Fruit fly (Drosophila melanogaster) Kc167 (cell line): ENCODE data around the gene Dnaaf5.

Experiments used
- Myc ChIP-seq: fragments of >200 bp; optimal IDR thresholded peaks from 2 replicates; lab custom pipeline; 2017; ENCODE audit warnings: missing external identifiers
- Sin3A ChIP-seq: fragments of >200 bp; optimal IDR thresholded peaks from 2 replicates; lab custom pipeline; 2018; ENCODE audit warnings: missing external identifiers
- h ChIP-seq: fragments of >200 bp; optimal IDR thresholded peaks from 3 replicates; lab custom pipeline; 2018; ENCODE audit warnings: missing external identifiers
- insv ChIP-seq: fragments of >200 bp; optimal IDR thresholded peaks from 3 replicates; lab custom pipeline; 2018; ENCODE audit warnings: missing external identifiers
- psq ChIP-seq: fragments of >200 bp; optimal IDR thresholded peaks from 2 replicates; lab custom pipeline; 2017; ENCODE audit warnings: missing external identifiers
- ttk ChIP-seq: sonication (Bioruptor generic); optimal IDR thresholded peaks from 2 replicates; lab custom pipeline; 2017; ENCODE audit warnings: missing external identifiers

The Dnaaf5 gene

DNA sequence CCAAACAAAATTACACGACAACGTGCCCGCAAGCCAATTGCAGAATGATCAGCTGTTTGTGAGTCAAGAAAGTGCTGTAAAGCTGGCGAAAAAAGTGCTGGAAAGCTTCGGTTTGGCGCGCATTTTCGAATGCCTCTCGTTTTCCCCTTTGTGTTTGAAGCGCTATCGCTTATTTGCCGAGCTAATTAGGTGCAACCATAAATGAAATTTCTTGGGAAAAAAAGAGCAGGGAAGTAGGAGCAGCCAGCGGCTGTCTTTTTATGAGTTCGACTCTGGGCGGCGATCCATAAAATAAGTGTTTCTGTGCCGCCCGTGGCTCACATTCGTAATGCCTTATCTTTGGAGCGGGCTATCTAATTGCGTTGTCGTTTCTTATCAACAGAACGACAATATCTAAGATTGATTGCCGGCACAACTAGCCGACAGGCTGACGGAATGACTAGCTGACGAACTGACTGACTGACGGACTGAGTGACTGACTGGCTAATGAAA, at the start of gene Dnaaf5:
Gene Dnaaf5 (minus strand): TSS at position 46 of the 492 bp plus-strand sequence.
- no peak for TF ChIP-seq h
- TF ChIP-seq ttk (lab: Kevin White, UChicago): no peak
- no peak for TF ChIP-seq insv (lab: Kevin White, UChicago)
- no peak for TF ChIP-seq Sin3A (lab: Kevin White, UChicago)
- no peak for TF ChIP-seq Myc
- no peak for TF ChIP-seq psq (lab: Kevin White, UChicago)

- TF ChIP-seq Myc (no peak), insv (lab: Kevin White, UChicago) (no peak), ttk (lab: Kevin White, UChicago) (no peak), Sin3A (lab: Kevin White, UChicago) (no peak), h (no peak), psq (lab: Kevin White, UChicago) (no peak)
These were observed 48.8 kb upstream of the Dnaaf5 start for dm6 chr3R:14410396-14410795.

DNA sequence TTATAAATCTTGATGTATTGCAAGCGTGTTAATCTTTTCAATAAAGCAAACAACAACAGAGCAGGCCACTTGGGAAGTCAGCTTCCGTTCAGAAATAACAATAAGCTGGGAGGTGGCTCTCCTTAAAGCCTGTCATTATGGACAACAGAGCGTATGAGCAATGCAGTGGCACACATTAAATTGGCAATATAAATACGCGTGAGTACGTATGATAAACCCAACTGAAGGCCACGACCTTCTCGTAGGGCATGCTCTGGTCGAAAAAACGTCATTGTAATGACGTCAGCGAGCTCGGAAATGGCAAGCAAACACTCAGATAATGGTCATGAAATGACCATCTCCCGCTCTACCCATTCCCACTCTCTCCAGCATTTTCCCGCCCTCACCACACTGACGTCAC, 45.1 kb upstream of the Dnaaf5 start:
- TF ChIP-seq ttk (lab: Kevin White, UChicago) (no peak), insv (lab: Kevin White, UChicago) (no peak), Sin3A (lab: Kevin White, UChicago) (no peak), Myc (no peak), h (no peak), psq (lab: Kevin White, UChicago) (no peak)

DNA sequence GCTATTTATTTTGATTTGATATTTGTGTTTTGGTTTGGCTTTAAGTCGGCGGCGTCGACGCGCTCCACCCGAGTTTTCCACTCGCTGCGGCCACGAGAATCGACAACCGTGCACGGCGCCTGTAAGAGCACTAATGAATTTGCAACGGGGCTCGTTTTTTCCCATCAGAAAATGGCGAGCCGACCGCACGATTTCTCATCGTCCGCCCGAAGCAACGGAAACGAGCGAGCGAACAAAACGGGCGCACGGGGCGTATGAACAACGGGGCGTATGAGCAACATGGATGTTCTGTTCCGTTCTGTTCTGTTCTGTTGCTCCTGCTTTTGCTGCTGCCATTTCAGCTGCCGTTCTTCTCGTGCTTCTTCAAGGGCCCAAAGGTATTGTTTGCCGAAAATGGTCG, 43.7 kb upstream of the Dnaaf5 start:
- no peak for TF ChIP-seq insv (lab: Kevin White, UChicago)
- no peak for TF ChIP-seq h
- no peak for TF ChIP-seq ttk (lab: Kevin White, UChicago)
- TF ChIP-seq psq (lab: Kevin White, UChicago): no peak
- no peak for TF ChIP-seq Myc
- no peak for TF ChIP-seq Sin3A (lab: Kevin White, UChicago)

DNA sequence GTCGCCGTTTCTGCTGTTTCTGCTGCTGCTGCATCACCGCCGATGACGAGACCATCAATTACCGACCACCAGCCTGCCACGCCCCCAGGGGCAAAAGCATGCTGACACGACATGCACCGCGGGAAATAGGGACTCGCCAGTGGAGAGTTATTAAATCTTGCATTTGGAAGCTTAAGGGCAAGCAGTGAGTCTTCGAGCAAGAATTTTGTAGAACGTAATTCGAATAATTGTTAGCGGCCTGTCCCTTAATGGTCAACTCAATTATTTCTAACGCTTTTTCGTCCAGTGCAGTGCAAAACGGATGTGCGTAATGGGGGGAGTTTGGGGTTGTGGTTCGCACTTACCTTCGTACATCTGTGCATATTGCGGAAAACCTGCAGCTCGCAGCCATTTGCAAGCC, 37.8 kb upstream of the Dnaaf5 start:
- no peak for TF ChIP-seq psq (lab: Kevin White, UChicago)
- no peak for TF ChIP-seq Myc
- no peak for TF ChIP-seq Sin3A (lab: Kevin White, UChicago)
- no peak for TF ChIP-seq insv (lab: Kevin White, UChicago)
- TF ChIP-seq h: no peak
- TF ChIP-seq ttk (lab: Kevin White, UChicago): no peak

DNA sequence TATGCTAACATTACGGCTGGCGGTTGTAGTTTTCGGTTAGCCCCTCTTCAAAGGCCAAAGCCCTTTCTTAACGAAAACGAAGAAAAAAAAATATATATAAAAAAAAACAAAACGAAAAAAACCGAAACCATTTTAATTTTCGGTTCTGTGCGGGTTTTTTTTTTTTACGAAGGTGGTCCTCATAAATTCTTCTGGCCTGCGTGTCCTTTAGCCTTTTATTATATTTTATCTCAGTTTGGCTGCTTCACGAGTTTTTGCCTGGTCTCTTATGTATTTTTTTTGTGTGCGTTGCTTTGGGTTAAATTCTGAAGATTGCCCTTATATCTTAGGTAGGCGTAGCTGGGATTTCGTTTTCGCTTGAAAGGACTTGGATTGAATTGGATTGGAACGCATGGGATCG, 37.0 kb upstream of the Dnaaf5 start:
- TF ChIP-seq h (no peak), psq (lab: Kevin White, UChicago) (no peak), insv (lab: Kevin White, UChicago) (no peak), Myc (no peak), Sin3A (lab: Kevin White, UChicago) (no peak), ttk (lab: Kevin White, UChicago) (no peak)

- TF ChIP-seq psq (lab: Kevin White, UChicago) (no peak), Myc (no peak), ttk (lab: Kevin White, UChicago) (no peak), insv (lab: Kevin White, UChicago) (no peak), Sin3A (lab: Kevin White, UChicago) (no peak), h (no peak)
These were observed 36.3 kb upstream of the Dnaaf5 start for dm6 chr3R:14397927-14398326.

- TF ChIP-seq insv (lab: Kevin White, UChicago) (no peak), h (no peak), Myc (no peak), Sin3A (lab: Kevin White, UChicago) (no peak), psq (lab: Kevin White, UChicago) (no peak), ttk (lab: Kevin White, UChicago) (no peak)
These were observed 29.7 kb upstream of the Dnaaf5 start for dm6 chr3R:14391281-14391680.

dm6 chr3R:14390465-14390864, 28.9 kb upstream of the Dnaaf5 start:
- no peak for TF ChIP-seq Myc
- TF ChIP-seq psq (lab: Kevin White, UChicago): no peak
- no peak for TF ChIP-seq ttk (lab: Kevin White, UChicago)
- TF ChIP-seq insv (lab: Kevin White, UChicago): no peak
- no peak for TF ChIP-seq h
- no peak for TF ChIP-seq Sin3A (lab: Kevin White, UChicago)

dm6 chr3R:14389258-14389657, 27.7 kb upstream of the Dnaaf5 start:
- TF ChIP-seq insv (lab: Kevin White, UChicago) (no peak), Sin3A (lab: Kevin White, UChicago) (no peak), Myc (no peak), psq (lab: Kevin White, UChicago) (no peak), h (no peak), ttk (lab: Kevin White, UChicago) (no peak)

DNA sequence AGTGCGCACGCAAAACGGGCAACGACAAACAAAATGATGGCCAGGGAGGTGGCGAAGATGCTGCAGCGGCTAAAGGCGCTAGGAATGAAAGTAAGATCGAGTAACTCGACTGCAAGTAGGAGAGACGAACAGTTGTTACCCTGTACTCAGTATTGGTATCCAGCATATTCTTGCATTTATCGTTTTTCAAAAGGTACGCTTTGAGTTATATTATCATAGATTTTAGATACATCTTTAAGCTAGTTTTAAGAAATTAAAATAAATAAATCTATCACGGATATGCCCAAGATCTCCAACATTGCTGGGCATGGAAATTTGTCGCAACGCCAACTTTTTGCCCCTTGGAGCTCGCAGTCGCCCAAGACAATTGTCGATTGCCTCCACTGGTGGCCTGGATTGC, 26.3 kb upstream of the Dnaaf5 start:
- TF ChIP-seq ttk (lab: Kevin White, UChicago): no peak

DNA sequence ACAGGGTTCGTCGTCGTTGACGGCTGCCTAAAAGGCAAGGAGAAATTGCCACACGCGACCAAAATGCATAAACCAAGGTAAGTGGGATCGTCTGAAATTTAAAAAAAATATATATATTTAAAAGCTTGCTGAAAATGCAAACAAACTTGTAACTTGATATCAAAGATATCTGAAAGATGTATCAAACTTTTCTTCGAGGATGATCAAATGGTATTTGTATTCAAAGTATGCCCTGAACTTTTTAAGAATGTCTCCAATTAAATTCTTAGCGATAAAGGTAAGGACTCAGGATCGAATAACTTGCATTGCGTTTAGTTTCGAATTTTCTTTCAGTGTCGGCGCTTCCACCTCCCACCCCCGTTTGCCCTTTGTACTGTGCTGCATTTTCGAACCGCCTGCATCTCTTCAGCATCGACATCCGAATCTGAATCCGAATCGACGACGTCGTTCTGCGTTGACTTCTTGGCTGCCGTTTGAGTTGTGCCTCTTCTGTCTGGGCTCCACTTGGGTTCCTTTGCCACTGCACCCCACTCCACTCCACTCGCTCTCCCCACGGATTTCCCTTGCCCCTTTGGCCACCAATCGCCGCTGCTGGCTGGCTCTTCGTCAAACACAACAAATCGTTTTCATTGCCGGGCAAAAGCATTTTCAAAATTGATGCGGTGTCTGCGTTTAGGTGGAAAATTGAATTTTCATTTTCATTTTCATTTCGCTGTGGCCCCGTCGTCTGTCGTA, 24.7 kb upstream of the Dnaaf5 start:
- TF ChIP-seq Myc (no peak), insv (lab: Kevin White, UChicago) (no peak), Sin3A (lab: Kevin White, UChicago) (no peak)

- TF ChIP-seq insv (lab: Kevin White, UChicago) (no peak), psq (lab: Kevin White, UChicago) (no peak), h (no peak), ttk (lab: Kevin White, UChicago) (no peak), Myc (no peak), Sin3A (lab: Kevin White, UChicago) (no peak)
These were observed 22.9 kb upstream of the Dnaaf5 start for dm6 chr3R:14384502-14384901.
